Fruit fly (Drosophila melanogaster) whole organism, pupa: Measurements from ENCODE around the gene CG31915.

Source experiments
- CG10348 ChIP-seq: fragments of 200-800 bp; sonication (Bioruptor generic); IDR thresholded peaks from 2 replicates; pipeline ENCODE4 v1.3.6; 2022; ENCODE audit warnings: missing biosample characterization, missing genetic modification characterization
- CG13204 ChIP-seq: fragments of 200-800 bp; sonication (Bioruptor generic); optimal IDR thresholded peaks from 2 replicates; lab custom pipeline; 2018; ENCODE audit warnings: missing biosample characterization, mild to moderate bottlenecking, missing genetic modification characterization, moderate library complexity
- CG14655 ChIP-seq: fragments of 200-800 bp; sonication (Bioruptor generic); optimal IDR thresholded peaks from 3 replicates; lab custom pipeline; 2017; ENCODE audit warnings: mild to moderate bottlenecking, missing biosample characterization, missing genetic modification reagents, missing genetic modification characterization
- CG32121 ChIP-seq: fragments of 200-800 bp; sonication (Bioruptor generic); IDR thresholded peaks from 2 replicates; pipeline ENCODE4 v1.3.6; 2022; ENCODE audit warnings: missing biosample characterization, missing genetic modification characterization
- CG34367 ChIP-seq: fragments of 200-800 bp; sonication (Bioruptor generic); optimal IDR thresholded peaks from 2 replicates; lab custom pipeline; 2018; ENCODE audit warnings: missing biosample characterization, mild to moderate bottlenecking, missing genetic modification characterization
- CG4496 ChIP-seq: fragments of 200-800 bp; sonication (Bioruptor generic); IDR thresholded peaks from 3 replicates; pipeline ENCODE4 v1.3.6; 2022; ENCODE audit warnings: missing biosample characterization, missing genetic modification characterization
- D1 ChIP-seq: fragments of 200-800 bp; sonication (Bioruptor generic); optimal IDR thresholded peaks from 2 replicates; lab custom pipeline; 2018; ENCODE audit warnings: missing biosample characterization, mild to moderate bottlenecking, missing genetic modification characterization, moderate library complexity
- EcR ChIP-seq: fragments of 200-800 bp; sonication (Bioruptor generic); optimal IDR thresholded peaks from 3 replicates; lab custom pipeline; 2019; ENCODE audit warnings: missing biosample characterization, missing genetic modification characterization, mild to moderate bottlenecking, moderate library complexity, missing genetic modification reagents
- Ets98B ChIP-seq: fragments of 200-800 bp; sonication (Bioruptor generic); IDR thresholded peaks from 2 replicates; pipeline ENCODE4 v1.3.6; 2022; ENCODE audit warnings: missing biosample characterization, missing genetic modification characterization
- Pif1B ChIP-seq: fragments of 200-800 bp; sonication (Bioruptor generic); optimal IDR thresholded peaks from 3 replicates; lab custom pipeline; 2016; ENCODE audit warnings: missing biosample characterization, missing genetic modification characterization
- Snoo ChIP-seq: fragments of 200-800 bp; sonication (Bioruptor generic); optimal IDR thresholded peaks from 3 replicates; lab custom pipeline; 2017; ENCODE audit warnings: missing biosample characterization, mild to moderate bottlenecking, missing genetic modification characterization, inconsistent platforms
- rn ChIP-seq: fragments of 200-800 bp; sonication (Bioruptor generic); IDR thresholded peaks from 2 replicates; pipeline ENCODE4 v1.3.6; 2022; ENCODE audit warnings: missing biosample characterization, missing genetic modification characterization

DNA sequence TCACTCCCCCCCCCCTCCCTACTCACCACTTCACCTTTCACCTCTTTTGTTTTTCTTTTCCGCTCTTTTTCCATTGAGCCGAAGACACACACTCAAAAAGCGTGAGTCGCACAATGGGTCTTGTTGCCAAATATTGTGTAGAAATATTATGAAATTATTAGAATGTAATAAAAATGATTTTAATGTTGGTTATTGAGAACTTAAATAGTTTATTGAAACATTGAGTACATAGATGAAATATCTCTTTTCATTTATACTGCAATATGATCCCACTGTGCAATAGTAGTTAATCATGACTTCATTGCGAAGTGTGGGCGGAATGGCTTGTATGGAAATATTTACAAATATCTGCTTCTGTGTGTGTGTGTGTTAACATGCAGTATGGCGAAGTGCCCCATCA, 39.2 kb downstream of the CG31915 start:
- TF ChIP-seq CG10348 = no peak
- peak; percentile 30 for TF ChIP-seq CG34367 (tag; lab: Kevin White, UChicago)
- peak; percentile 40; the same call in 1 of the 2 replicates for TF ChIP-seq rn (GFP tag; lab: Robert Waterston, UW)
- peak; percentile 0 for TF ChIP-seq Pif1B (GFP tag; lab: Kevin White, UChicago)
- no peak for TF ChIP-seq Snoo (tag; lab: Kevin White, UChicago)
- peak; percentile 84 for TF ChIP-seq Ets98B (GFP tag; lab: Robert Waterston, UW)
- peak; percentile 89 for TF ChIP-seq CG4496 (GFP tag; lab: Robert Waterston, UW)
- TF ChIP-seq CG14655 (GFP tag; lab: Kevin White, UChicago) = peak; percentile 63
- no peak for TF ChIP-seq D1 (tag; lab: Kevin White, UChicago)
- no peak for TF ChIP-seq CG13204 (GFP tag; lab: Kevin White, UChicago)
- peak; percentile 72; the same call in 1 of the 2 replicates for TF ChIP-seq CG32121 (GFP tag; lab: Robert Waterston, UW)
- TF ChIP-seq EcR (GFP tag; lab: Kevin White, UChicago) = no peak
